Worm (Caenorhabditis elegans) whole organism, young adult: ENCODE results near the gene B0513.4.

Experiments used
- aptf-3 ChIP-seq: fragments of 200-800 bp; sonication (Bioruptor generic); IDR thresholded peaks from 2 replicates; pipeline ENCODE4 v1.3.6; 2022; ENCODE audit warnings: missing genetic modification characterization, missing compliant biosample characterization
- athp-1 ChIP-seq: sonication (generic microtip); optimal IDR thresholded peaks from 2 replicates; lab custom pipeline; 2017; ENCODE audit warnings: mild to moderate bottlenecking, missing genetic modification characterization, missing compliant biosample characterization
- egl-44 ChIP-seq: fragments of 200-800 bp; sonication (Bioruptor generic); IDR thresholded peaks from 2 replicates; pipeline ENCODE4 v1.3.6; 2022; ENCODE audit warnings: missing genetic modification reagents, missing genetic modification characterization, missing compliant biosample characterization
- him-1 ChIP-seq: sonication (generic microtip); optimal IDR thresholded peaks from 2 replicates; lab custom pipeline; 2016; ENCODE audit warnings: missing genotype, missing genetic modification reagents, missing genetic modification characterization, missing compliant biosample characterization
- hlh-26 ChIP-seq: fragments of 200-800 bp; sonication (Bioruptor generic); conservative IDR thresholded peaks from 2 replicates; pipeline ENCODE4 v1.3.6; 2022; ENCODE audit warnings: missing genetic modification reagents, missing genetic modification characterization, missing compliant biosample characterization
- lin-35 ChIP-seq, 3 experiments: fragments of 150-350 bp in 2 of 3; sonication (generic microtip) in 1 of 3; optimal IDR thresholded peaks; 2 replicates each; lab custom pipeline; 2014 to 2018; ENCODE audit warnings: missing biosample characterization in 3 of 3, missing genetic modification characterization in 3 of 3, missing genetic modification reagents in 3 of 3
- madf-3 ChIP-seq: fragments of 200-800 bp; sonication (Bioruptor generic); IDR thresholded peaks from 2 replicates; pipeline ENCODE4 v1.3.6; 2022; ENCODE audit warnings: missing genetic modification reagents, missing genetic modification characterization, missing compliant biosample characterization
- snpc-4 ChIP-seq, 5 experiments: fragments of 150-350 bp in 1 of 5; sonication (generic microtip) in 4 of 5; optimal IDR thresholded peaks; 2 replicates each; lab custom pipeline; 2014 to 2018; ENCODE audit warnings: missing genetic modification characterization in 5 of 5, missing biosample characterization in 3 of 5, antibody characterized with exemption in 2 of 5, mild to moderate bottlenecking in 2 of 5, missing compliant biosample characterization in 2 of 5, missing genotype in 2 of 5, moderate library complexity in 2 of 5, missing genetic modification reagents in 1 of 5
- unc-62 ChIP-seq: fragments of 150-350 bp; optimal IDR thresholded peaks from 2 replicates; lab custom pipeline; 2014; ENCODE audit warnings: missing biosample characterization, missing genetic modification reagents, missing genetic modification characterization

DNA sequence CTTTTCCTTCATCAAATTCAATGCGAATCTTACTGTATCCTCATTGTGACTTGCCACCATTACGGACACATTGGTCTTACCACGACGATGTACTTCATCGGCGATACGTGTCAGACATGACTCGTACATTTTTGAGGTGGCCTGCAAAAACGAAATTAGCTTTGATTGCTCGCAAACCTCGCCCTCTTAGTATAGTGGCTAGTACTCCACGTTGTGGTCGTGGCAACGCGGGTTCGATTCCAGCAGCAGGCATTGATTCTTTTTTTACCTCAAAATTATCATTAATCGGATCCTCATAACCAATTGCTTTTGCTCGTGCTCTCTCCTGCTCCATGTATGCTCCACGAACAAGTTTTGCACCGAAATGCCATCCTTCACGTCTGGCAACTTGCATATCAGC lies 9.9 kb upstream of the B0513.4 start:
- TF ChIP-seq snpc-4 (GFP tag; optimal IDR thresholded peaks at IDR 0.05; lab: Kevin White, UChicago) (peak; percentile 86), snpc-4 (tag; optimal IDR thresholded peaks at IDR 0.05; lab: Kevin White, UChicago) (peak; percentile 2 to 96 (median 93)), aptf-3 (no peak), unc-62 (GFP tag; lab: Kevin White, UChicago) (no peak), athp-1 (tag; lab: Kevin White, UChicago) (no peak), him-1 (tag; lab: Kevin White, UChicago) (no peak), lin-35 (GFP tag; optimal IDR thresholded peaks at IDR 0.05; lab: Kevin White, UChicago) (no peak), egl-44 (GFP tag; lab: Robert Waterston, UW) (no peak), hlh-26 (GFP tag; lab: Robert Waterston, UW) (no peak), madf-3 (GFP tag; lab: Robert Waterston, UW) (no peak)
